Fruit fly (Drosophila melanogaster): ENCODE data around the gene to.

to gene

dm6 chr3R:25245052-25245813 is 5.3 kb downstream of the to start, which contains the start of gene bam (continued):
- TF ChIP-seq dpn (GFP tag; optimal IDR thresholded peaks at IDR 0.05) (peak in 1 of 2 experiments; percentile 24), Dad (GFP tag; optimal IDR thresholded peaks at IDR 0.05) (no peak), grau (tag; optimal IDR thresholded peaks at IDR 0.05) (no peak), peb (GFP tag; IDR thresholded peaks at IDR 0.05) (no peak), unc-4 (GFP tag; IDR thresholded peaks at IDR 0.05; ENCODE audit: partially characterized antibody) (0 out of 2 replicates have a peak, but pooled peaks have one; percentile 20), CG30431 (GFP tag; optimal IDR thresholded peaks at IDR 0.05) (no peak), sd (tag; optimal IDR thresholded peaks at IDR 0.05) (peak; percentile 52), HLH54F (GFP tag; optimal IDR thresholded peaks at IDR 0.05) (no peak), CG1603 (tag; optimal IDR thresholded peaks at IDR 0.05) (peak; percentile 57), CG3847 (GFP tag; IDR thresholded peaks at IDR 0.05) (peak; percentile 80), CG33557 (GFP tag; optimal IDR thresholded peaks at IDR 0.05) (peak; percentile 15), CG7963 (GFP tag; IDR thresholded peaks at IDR 0.05; ENCODE audit: partially characterized antibody) (no peak), Dp (GFP tag; optimal IDR thresholded peaks at IDR 0.05) (peak; percentile 97), Spps (tag; optimal IDR thresholded peaks at IDR 0.05) (no peak), Scr (GFP tag; IDR thresholded peaks at IDR 0.05; ENCODE audit: partially characterized antibody) (no peak), B-H2 (GFP tag; optimal IDR thresholded peaks at IDR 0.05) (peak; percentile 58), Nf-YC (tag; optimal IDR thresholded peaks at IDR 0.05) (peak; percentile 46), tap (tag; optimal IDR thresholded peaks at IDR 0.05) (peak; percentile 14), insv (GFP tag; optimal IDR thresholded peaks at IDR 0.05) (peak in 1 of 2 experiments; percentile 46), CG15696 (tag; optimal IDR thresholded peaks at IDR 0.05) (peak; percentile 7), gro (GFP tag; optimal IDR thresholded peaks at IDR 0.05) (no peak), klu (GFP tag; IDR thresholded peaks at IDR 0.05) (no peak), CG17829 (tag; optimal IDR thresholded peaks at IDR 0.05) (peak; percentile 52), CG2199 (GFP tag; IDR thresholded peaks at IDR 0.05) (peak; percentile 59; the same call in 2 of the 3 replicates), CG13424 (tag; optimal IDR thresholded peaks at IDR 0.05) (peak; percentile 7), CG17361 (GFP tag; IDR thresholded peaks at IDR 0.05) (0 out of 3 replicates have a peak, but pooled peaks have one; percentile 24), knrl (GFP tag; IDR thresholded peaks at IDR 0.05; ENCODE audit: partially characterized antibody) (peak; percentile 54; the same call in 2 of the 3 replicates), trem (tag; optimal IDR thresholded peaks at IDR 0.05) (peak; percentile 71), Dref (GFP tag; IDR thresholded peaks at IDR 0.05) (0 out of 2 replicates have a peak, but pooled peaks have one; percentile 32), caup (GFP tag; optimal IDR thresholded peaks at IDR 0.05; ENCODE audit: severe bottlenecking) (no peak), Ets97D (GFP tag; optimal IDR thresholded peaks at IDR 0.05) (peak; percentile 69), CG10462 (GFP tag; optimal IDR thresholded peaks at IDR 0.05) (no peak), Fer1 (GFP tag; optimal IDR thresholded peaks at IDR 0.05) (peak; percentile 15), amos (GFP tag; IDR thresholded peaks at IDR 0.05; ENCODE audit: partially characterized antibody) (peak; percentile 42), CG12391 (tag; optimal IDR thresholded peaks at IDR 0.05) (peak; percentile 33), HmgZ (tag; optimal IDR thresholded peaks at IDR 0.05) (peak; percentile 67), CG10267 (tag; optimal IDR thresholded peaks at IDR 0.05) (peak; percentile 53), CG8924 (tag; optimal IDR thresholded peaks at IDR 0.05) (peak; percentile 4), trh (GFP tag; optimal IDR thresholded peaks at IDR 0.05) (no peak), tup (GFP tag; optimal IDR thresholded peaks at IDR 0.05) (no peak), CG13894 (tag; optimal IDR thresholded peaks at IDR 0.05) (peak; percentile 27), eyg (GFP tag; optimal IDR thresholded peaks at IDR 0.05) (no peak), CG6791 (GFP tag; IDR thresholded peaks at IDR 0.05; ENCODE audit: partially characterized antibody) (0 out of 3 replicates have a peak, but pooled peaks have one; percentile 47), CoRest (tag; optimal IDR thresholded peaks at IDR 0.05) (peak; percentile 64), CG15601 (tag; optimal IDR thresholded peaks at IDR 0.05) (peak; percentile 22), Ssrp (tag; optimal IDR thresholded peaks at IDR 0.05) (peak; percentile 34), CG14965 (GFP tag; optimal IDR thresholded peaks at IDR 0.05; ENCODE audit: borderline replicate concordance) (no peak)

All from whole organism, embryonic.